Worm (Caenorhabditis elegans) whole organism, L2 larva: ENCODE data around the gene C36E8.6.
A peak's percentile ranks its signal among the peaks of the same experiment; 100 is the strongest.

ENCODE experiments used
- C34F6.9 ChIP-seq: fragments of 150-350 bp; optimal IDR thresholded peaks from 2 replicates; lab custom pipeline; 2014; ENCODE audit warnings: missing biosample characterization, missing genetic modification characterization
- R02D3.7 ChIP-seq: fragments of 150-350 bp; optimal IDR thresholded peaks from 2 replicates; lab custom pipeline; 2014; ENCODE audit warnings: missing biosample characterization, missing genetic modification characterization
- ZK546.5 ChIP-seq: sonication (generic microtip); optimal IDR thresholded peaks from 2 replicates; lab custom pipeline; 2017; ENCODE audit warnings: missing biosample characterization, missing genetic modification characterization
- aly-2 ChIP-seq: fragments of 150-350 bp; optimal IDR thresholded peaks from 2 replicates; lab custom pipeline; 2014; ENCODE audit warnings: missing biosample characterization, missing genetic modification characterization
- ama-1 ChIP-seq: fragments of 150-350 bp; optimal IDR thresholded peaks from 2 replicates; lab custom pipeline; 2018; ENCODE audit warnings: inconsistent platforms
- blmp-1 ChIP-seq: sonication (generic microtip); optimal IDR thresholded peaks from 2 replicates; lab custom pipeline; 2017; ENCODE audit warnings: missing genetic modification characterization, mild to moderate bottlenecking, missing compliant biosample characterization, antibody characterized with exemption, moderate library complexity; ENCODE audit not compliant: insufficient read depth
- ceh-16 ChIP-seq: fragments of 150-350 bp; optimal IDR thresholded peaks from 2 replicates; lab custom pipeline; 2014; ENCODE audit warnings: missing biosample characterization, missing genetic modification characterization
- crh-2 ChIP-seq: sonication (generic microtip); optimal IDR thresholded peaks from 2 replicates; lab custom pipeline; 2017; ENCODE audit warnings: missing biosample characterization, missing genetic modification characterization
- egl-27 ChIP-seq: sonication (generic microtip); optimal IDR thresholded peaks from 3 replicates; lab custom pipeline; 2017; ENCODE audit warnings: missing biosample characterization, missing genetic modification reagents, missing genetic modification characterization
- gmeb-1 ChIP-seq: fragments of 150-350 bp; optimal IDR thresholded peaks from 2 replicates; lab custom pipeline; 2014; ENCODE audit warnings: missing biosample characterization, missing genetic modification characterization
- lin-11 ChIP-seq: fragments of 150-350 bp; sonication (generic microtip); optimal IDR thresholded peaks from 2 replicates; lab custom pipeline; 2014; ENCODE audit warnings: missing biosample characterization, missing genetic modification characterization, inconsistent platforms, mixed read lengths
- lin-13 ChIP-seq: fragments of 150-350 bp; optimal IDR thresholded peaks from 2 replicates; lab custom pipeline; 2014; ENCODE audit warnings: missing biosample characterization, missing genetic modification reagents, missing genetic modification characterization
- lin-39 ChIP-seq: fragments of 150-350 bp; optimal IDR thresholded peaks from 2 replicates; lab custom pipeline; 2014; ENCODE audit warnings: missing biosample characterization, missing genetic modification reagents, missing genetic modification characterization
- lsy-2 ChIP-seq, 2 experiments: fragments of 150-350 bp in 1 of 2; sonication (generic microtip) in 1 of 2; optimal IDR thresholded peaks; 2 replicates each; lab custom pipeline; 2014 to 2017; ENCODE audit warnings: missing biosample characterization in 2 of 2, missing genetic modification characterization in 2 of 2
- mab-5 ChIP-seq: fragments of 150-350 bp; optimal IDR thresholded peaks from 2 replicates; lab custom pipeline; 2014; ENCODE audit warnings: missing biosample characterization, missing genetic modification characterization
- mbf-1 ChIP-seq: sonication (generic microtip); optimal IDR thresholded peaks from 2 replicates; lab custom pipeline; 2017; ENCODE audit warnings: missing biosample characterization, missing genetic modification characterization
- mdl-1 ChIP-seq, 2 experiments: fragments of 150-350 bp in 1 of 2; sonication (generic microtip) in 1 of 2; optimal IDR thresholded peaks; 2 replicates each; lab custom pipeline; 2017; ENCODE audit warnings: missing biosample characterization in 2 of 2, missing genetic modification characterization in 2 of 2
- nhr-10 ChIP-seq: sonication (generic microtip); optimal IDR thresholded peaks from 2 replicates; lab custom pipeline; 2017; ENCODE audit warnings: missing biosample characterization, missing genetic modification characterization
- nhr-11 ChIP-seq: fragments of 150-350 bp; optimal IDR thresholded peaks from 2 replicates; lab custom pipeline; 2014; ENCODE audit warnings: missing biosample characterization, missing genetic modification characterization
- nhr-129 ChIP-seq: fragments of 150-350 bp; optimal IDR thresholded peaks from 2 replicates; lab custom pipeline; 2014; ENCODE audit warnings: missing biosample characterization, missing genetic modification characterization
- nhr-21 ChIP-seq: fragments of 150-350 bp; optimal IDR thresholded peaks from 2 replicates; lab custom pipeline; 2014; ENCODE audit warnings: missing biosample characterization, missing genetic modification characterization
- nhr-23 ChIP-seq: fragments of 150-350 bp; optimal IDR thresholded peaks from 2 replicates; lab custom pipeline; 2014; ENCODE audit warnings: missing biosample characterization, missing genetic modification reagents, missing genetic modification characterization
- nhr-25 ChIP-seq: fragments of 150-350 bp; sonication (generic microtip); optimal IDR thresholded peaks from 3 replicates; lab custom pipeline; 2014; ENCODE audit warnings: missing biosample characterization, missing genetic modification characterization
- nhr-6 ChIP-seq: fragments of 150-350 bp; optimal IDR thresholded peaks from 2 replicates; lab custom pipeline; 2014; ENCODE audit warnings: missing biosample characterization, missing genetic modification characterization
- peb-1 ChIP-seq: fragments of 150-350 bp; optimal IDR thresholded peaks from 2 replicates; lab custom pipeline; 2014; ENCODE audit warnings: missing biosample characterization, missing genetic modification characterization
- sem-4 ChIP-seq: fragments of 150-350 bp; optimal IDR thresholded peaks from 2 replicates; lab custom pipeline; 2014; ENCODE audit warnings: missing biosample characterization, missing genetic modification reagents, missing genetic modification characterization
- sma-3 ChIP-seq: sonication (generic microtip); optimal IDR thresholded peaks from 2 replicates; lab custom pipeline; 2016; ENCODE audit warnings: missing genetic modification reagents, missing genetic modification characterization, missing compliant biosample characterization
- sma-9 ChIP-seq, 2 experiments: fragments of 150-350 bp in 1 of 2; sonication (generic microtip) in 1 of 2; optimal IDR thresholded peaks; 2 replicates each; lab custom pipeline; 2014 to 2016; ENCODE audit warnings: missing genetic modification characterization in 2 of 2, mild to moderate bottlenecking in 1 of 2, missing biosample characterization in 1 of 2, missing compliant biosample characterization in 1 of 2, missing genetic modification reagents in 1 of 2, moderate library complexity in 1 of 2
- unc-55 ChIP-seq: fragments of 150-350 bp; sonication (generic microtip); optimal IDR thresholded peaks from 3 replicates; lab custom pipeline; 2014; ENCODE audit warnings: missing biosample characterization, missing genetic modification reagents, missing genetic modification characterization
- unc-62 ChIP-seq: fragments of 150-350 bp; optimal IDR thresholded peaks from 2 replicates; lab custom pipeline; 2014; ENCODE audit warnings: missing biosample characterization, missing genetic modification reagents, missing genetic modification characterization
- zag-1 ChIP-seq: fragments of 150-350 bp; optimal IDR thresholded peaks from 2 replicates; lab custom pipeline; 2014; ENCODE audit warnings: missing biosample characterization, missing genetic modification characterization
- ztf-1 ChIP-seq: fragments of 200-800 bp; sonication (Bioruptor generic); conservative IDR thresholded peaks from 2 replicates; pipeline ENCODE4 v1.3.6; 2022; ENCODE audit warnings: missing genetic modification characterization, missing compliant biosample characterization
- ztf-11 ChIP-seq: sonication (generic microtip); optimal IDR thresholded peaks from 2 replicates; lab custom pipeline; 2017; ENCODE audit warnings: missing biosample characterization, missing genetic modification characterization
- ztf-4 ChIP-seq: fragments of 150-350 bp; optimal IDR thresholded peaks from 2 replicates; lab custom pipeline; 2014; ENCODE audit warnings: missing biosample characterization, missing genetic modification characterization

The C36E8.6 gene

ce11 chrIII:3969133-3969532 lies 18.7 kb upstream of the C36E8.6 start:
- TF ChIP-seq zag-1 (tag; lab: Kevin White, UChicago) (peak; percentile 16), unc-55 (GFP tag; lab: Kevin White, UChicago) (peak; percentile 42), lin-13 (GFP tag; lab: Kevin White, UChicago) (no peak), lin-39 (peak; percentile 7)

ce11 chrIII:3970395-3970794 lies 17.5 kb upstream of the C36E8.6 start:
- TF ChIP-seq C34F6.9: no peak

DNA sequence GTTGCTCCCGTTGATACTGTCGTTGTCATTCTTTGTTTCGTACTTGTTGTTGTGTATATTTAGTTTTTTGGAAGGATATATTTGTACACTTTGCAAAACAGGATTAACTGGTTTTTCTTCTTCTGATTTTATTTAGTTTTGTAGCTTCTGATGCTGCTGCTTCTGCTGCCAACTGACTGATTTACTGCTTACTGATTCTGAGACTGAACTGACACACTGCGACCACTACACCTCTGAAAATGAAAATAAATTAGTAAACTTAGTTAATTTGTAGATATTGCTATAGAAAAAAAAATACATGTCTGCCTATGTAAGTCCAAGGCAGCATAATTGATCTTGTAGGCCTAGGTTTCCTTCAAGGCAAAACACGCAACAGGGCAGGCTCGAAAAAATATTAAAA lies 15.2 kb upstream of the C36E8.6 start, which contains the start of gene R10E9.4:
Gene R10E9.4, minus strand, starts transcription at position 101 of the 400 bp plus-strand sequence.
- TF ChIP-seq ztf-1 (GFP tag; lab: Robert Waterston, UW): no peak
- TF ChIP-seq R02D3.7 (tag; lab: Kevin White, UChicago): no peak
- no peak for TF ChIP-seq ama-1 (lab: Kevin White, UChicago)
- TF ChIP-seq unc-62 (GFP tag; lab: Kevin White, UChicago): no peak
- no peak for TF ChIP-seq sma-9 (GFP tag; optimal IDR thresholded peaks at IDR 0.05; lab: Kevin White, UChicago)
- no peak for TF ChIP-seq sma-9 (tag; optimal IDR thresholded peaks at IDR 0.05; lab: Kevin White, UChicago)
- TF ChIP-seq mab-5 (tag; lab: Kevin White, UChicago): no peak
- no peak for TF ChIP-seq ztf-4 (tag; lab: Kevin White, UChicago)
- no peak for TF ChIP-seq gmeb-1
- no peak for TF ChIP-seq mbf-1 (tag; lab: Kevin White, UChicago)
- TF ChIP-seq blmp-1 (tag; lab: Kevin White, UChicago): no peak
- TF ChIP-seq peb-1 (tag; lab: Kevin White, UChicago): no peak
- no peak for TF ChIP-seq nhr-11 (tag; lab: Kevin White, UChicago)
- TF ChIP-seq lin-11 (tag; lab: Kevin White, UChicago): no peak
- TF ChIP-seq ZK546.5 (tag; lab: Kevin White, UChicago): no peak
- TF ChIP-seq unc-55 (GFP tag; lab: Kevin White, UChicago): no peak
- TF ChIP-seq ztf-11 (tag; lab: Kevin White, UChicago): no peak
- no peak for TF ChIP-seq nhr-129
- no peak for TF ChIP-seq sem-4 (tag; lab: Kevin White, UChicago)
- TF ChIP-seq ceh-16 (tag; lab: Kevin White, UChicago): no peak
- TF ChIP-seq lin-13 (GFP tag; lab: Kevin White, UChicago): no peak

- TF ChIP-seq nhr-21: no peak
- no peak for TF ChIP-seq nhr-23 (tag; lab: Kevin White, UChicago)
- TF ChIP-seq lsy-2 (tag; optimal IDR thresholded peaks at IDR 0.05; lab: Kevin White, UChicago): no peak
- no peak for TF ChIP-seq sma-9 (GFP tag; optimal IDR thresholded peaks at IDR 0.05; lab: Kevin White, UChicago)
- no peak for TF ChIP-seq sma-9 (tag; optimal IDR thresholded peaks at IDR 0.05; lab: Kevin White, UChicago)
- TF ChIP-seq aly-2 (tag; lab: Kevin White, UChicago): no peak
- TF ChIP-seq unc-62 (GFP tag; lab: Kevin White, UChicago): no peak
- TF ChIP-seq egl-27 (tag; lab: Kevin White, UChicago): no peak
- no peak for TF ChIP-seq nhr-6 (tag; lab: Kevin White, UChicago)
- TF ChIP-seq ceh-16 (tag; lab: Kevin White, UChicago): no peak
- TF ChIP-seq mdl-1 (tag; optimal IDR thresholded peaks at IDR 0.05; lab: Kevin White, UChicago): no peak
- TF ChIP-seq nhr-10 (tag; lab: Kevin White, UChicago): no peak
- no peak for TF ChIP-seq blmp-1 (tag; lab: Kevin White, UChicago)
- TF ChIP-seq crh-2: no peak
- no peak for TF ChIP-seq R02D3.7 (tag; lab: Kevin White, UChicago)
These were observed 13.4 kb upstream of the C36E8.6 start for ce11 chrIII:3974503-3974902.

- TF ChIP-seq egl-27 (tag; lab: Kevin White, UChicago) (no peak), nhr-6 (tag; lab: Kevin White, UChicago) (no peak), sem-4 (tag; lab: Kevin White, UChicago) (no peak), nhr-25 (tag; lab: Kevin White, UChicago) (no peak), lin-39 (no peak), sma-3 (GFP tag; lab: Kevin White, UChicago) (no peak)
These were observed 12.9 kb upstream of the C36E8.6 start for ce11 chrIII:3975008-3975407.
